Worm (Caenorhabditis elegans) whole organism, L2 larva: ENCODE measurements around the gene col-151.

Source experiments
- alr-1 ChIP-seq: fragments of 150-350 bp; optimal IDR thresholded peaks from 2 replicates; lab custom pipeline; 2014; ENCODE audit warnings: missing biosample characterization, missing genetic modification characterization
- aly-2 ChIP-seq: fragments of 150-350 bp; optimal IDR thresholded peaks from 2 replicates; lab custom pipeline; 2014; ENCODE audit warnings: missing biosample characterization, missing genetic modification characterization
- egl-27 ChIP-seq: sonication (generic microtip); optimal IDR thresholded peaks from 3 replicates; lab custom pipeline; 2017; ENCODE audit warnings: missing biosample characterization, missing genetic modification reagents, missing genetic modification characterization
- lsy-2 ChIP-seq, 2 experiments: fragments of 150-350 bp in 1 of 2; sonication (generic microtip) in 1 of 2; optimal IDR thresholded peaks; 2 replicates each; lab custom pipeline; 2014 to 2017; ENCODE audit warnings: missing biosample characterization in 2 of 2, missing genetic modification characterization in 2 of 2
- nhr-129 ChIP-seq: fragments of 150-350 bp; optimal IDR thresholded peaks from 2 replicates; lab custom pipeline; 2014; ENCODE audit warnings: missing biosample characterization, missing genetic modification characterization
- nhr-237 ChIP-seq: fragments of 150-350 bp; optimal IDR thresholded peaks from 2 replicates; lab custom pipeline; 2014; ENCODE audit warnings: missing biosample characterization, missing genetic modification characterization
- peb-1 ChIP-seq: fragments of 150-350 bp; optimal IDR thresholded peaks from 2 replicates; lab custom pipeline; 2014; ENCODE audit warnings: missing biosample characterization, missing genetic modification characterization
- sem-4 ChIP-seq: fragments of 150-350 bp; optimal IDR thresholded peaks from 2 replicates; lab custom pipeline; 2014; ENCODE audit warnings: missing biosample characterization, missing genetic modification reagents, missing genetic modification characterization
- unc-62 ChIP-seq: fragments of 150-350 bp; optimal IDR thresholded peaks from 2 replicates; lab custom pipeline; 2014; ENCODE audit warnings: missing biosample characterization, missing genetic modification reagents, missing genetic modification characterization
- ztf-11 ChIP-seq: sonication (generic microtip); optimal IDR thresholded peaks from 2 replicates; lab custom pipeline; 2017; ENCODE audit warnings: missing biosample characterization, missing genetic modification characterization

- TF ChIP-seq aly-2 (tag; lab: Kevin White, UChicago) (no peak), sem-4 (tag; lab: Kevin White, UChicago) (no peak), peb-1 (tag; lab: Kevin White, UChicago) (no peak), nhr-237 (tag; lab: Kevin White, UChicago) (no peak), lsy-2 (tag; optimal IDR thresholded peaks at IDR 0.05; lab: Kevin White, UChicago) (no peak), egl-27 (tag; lab: Kevin White, UChicago) (no peak), unc-62 (no peak), ztf-11 (tag; lab: Kevin White, UChicago) (no peak), nhr-129 (tag; lab: Kevin White, UChicago) (no peak), alr-1 (tag; lab: Kevin White, UChicago) (no peak)
Observed at ce11 chrV:10368256-10368655, 26.8 kb downstream of the col-151 start, which contains the start of gene sri-20.
